Worm (Caenorhabditis elegans) whole organism, young adult: ENCODE results near the gene C37C3.2.

ENCODE experiments used
- B0336.3 ChIP-seq: fragments of 200-800 bp; sonication (Bioruptor generic); IDR thresholded peaks from 2 replicates; pipeline ENCODE4 v1.3.6; 2022; ENCODE audit warnings: missing genetic modification characterization, missing compliant biosample characterization
- F22D6.2 ChIP-seq: sonication (generic microtip); optimal IDR thresholded peaks from 2 replicates; lab custom pipeline; 2016; ENCODE audit warnings: mild to moderate bottlenecking, missing genetic modification characterization, missing compliant biosample characterization
- F23B12.7 ChIP-seq: sonication (generic microtip); optimal IDR thresholded peaks from 2 replicates; lab custom pipeline; 2017; ENCODE audit warnings: missing genetic modification characterization, mild to moderate bottlenecking, missing compliant biosample characterization, antibody characterized with exemption, moderate library complexity; ENCODE audit not compliant: insufficient read depth
- F39B2.1 ChIP-seq: fragments of 200-800 bp; sonication (Bioruptor generic); IDR thresholded peaks from 2 replicates; pipeline ENCODE4 v1.3.6; 2022; ENCODE audit warnings: missing genetic modification reagents, missing genetic modification characterization, missing compliant biosample characterization
- F49E8.2 ChIP-seq: sonication (generic microtip); optimal IDR thresholded peaks from 3 replicates; lab custom pipeline; 2017; ENCODE audit warnings: missing genetic modification characterization, mild to moderate bottlenecking, missing compliant biosample characterization, antibody characterized with exemption, moderate library complexity; ENCODE audit not compliant: insufficient read depth
- F52B5.7 ChIP-seq: sonication (generic microtip); optimal IDR thresholded peaks from 2 replicates; lab custom pipeline; 2016; ENCODE audit warnings: mild to moderate bottlenecking, missing genetic modification characterization, missing compliant biosample characterization
- F55B11.4 ChIP-seq: sonication (generic microtip); optimal IDR thresholded peaks from 2 replicates; lab custom pipeline; 2016; ENCODE audit warnings: missing compliant biosample characterization, missing genetic modification characterization, borderline replicate concordance; ENCODE audit not compliant: insufficient read depth
- F57A8.1 ChIP-seq: fragments of 200-800 bp; sonication (Bioruptor generic); optimal IDR thresholded peaks from 2 replicates; lab custom pipeline; 2018; ENCODE audit warnings: mild to moderate bottlenecking, missing genetic modification characterization, moderate library complexity, missing compliant biosample characterization
- T26A5.8 ChIP-seq: sonication (generic microtip); optimal IDR thresholded peaks from 2 replicates; lab custom pipeline; 2016; ENCODE audit warnings: missing genetic modification characterization, missing compliant biosample characterization
- Y56A3A.18 ChIP-seq: fragments of 200-800 bp; sonication (Bioruptor generic); IDR thresholded peaks from 2 replicates; pipeline ENCODE4 v1.3.6; 2022; ENCODE audit warnings: missing genetic modification reagents, missing genetic modification characterization, missing compliant biosample characterization
- Y67H2A.10 ChIP-seq: fragments of 200-800 bp; sonication (Bioruptor generic); conservative IDR thresholded peaks from 2 replicates; pipeline ENCODE4 v1.3.6; 2022; ENCODE audit warnings: missing genetic modification reagents, missing genetic modification characterization, missing compliant biosample characterization
- aptf-2 ChIP-seq: fragments of 200-800 bp; sonication (Bioruptor generic); conservative IDR thresholded peaks from 2 replicates; pipeline ENCODE4 v1.3.6; 2022; ENCODE audit warnings: missing genetic modification reagents, missing genetic modification characterization, missing compliant biosample characterization
- aptf-3 ChIP-seq: fragments of 200-800 bp; sonication (Bioruptor generic); IDR thresholded peaks from 2 replicates; pipeline ENCODE4 v1.3.6; 2022; ENCODE audit warnings: missing genetic modification characterization, missing compliant biosample characterization
- athp-1 ChIP-seq: sonication (generic microtip); optimal IDR thresholded peaks from 2 replicates; lab custom pipeline; 2017; ENCODE audit warnings: mild to moderate bottlenecking, missing genetic modification characterization, missing compliant biosample characterization
- ccch-3 ChIP-seq: fragments of 200-800 bp; sonication (Bioruptor generic); optimal IDR thresholded peaks from 2 replicates; lab custom pipeline; 2018; ENCODE audit warnings: mild to moderate bottlenecking, missing genetic modification characterization, missing compliant biosample characterization
- ceh-27 ChIP-seq: fragments of 200-800 bp; sonication (Bioruptor generic); optimal IDR thresholded peaks from 2 replicates; lab custom pipeline; 2018; ENCODE audit warnings: mild to moderate bottlenecking, missing genetic modification characterization, moderate library complexity, missing compliant biosample characterization
- ceh-58 ChIP-seq: fragments of 200-800 bp; sonication (Bioruptor generic); IDR thresholded peaks from 2 replicates; pipeline ENCODE4 v1.3.6; 2022; ENCODE audit warnings: missing genetic modification characterization, missing compliant biosample characterization
- chd-7 ChIP-seq: sonication (generic microtip); optimal IDR thresholded peaks from 2 replicates; lab custom pipeline; 2016; ENCODE audit warnings: mild to moderate bottlenecking, missing genetic modification characterization, moderate library complexity, missing compliant biosample characterization
- egl-18 ChIP-seq: fragments of 200-800 bp; sonication (Bioruptor generic); IDR thresholded peaks from 2 replicates; pipeline ENCODE4 v1.3.6; 2022; ENCODE audit warnings: missing genetic modification reagents, missing genetic modification characterization, missing compliant biosample characterization
- him-1 ChIP-seq: sonication (generic microtip); optimal IDR thresholded peaks from 2 replicates; lab custom pipeline; 2016; ENCODE audit warnings: missing genotype, missing genetic modification reagents, missing genetic modification characterization, missing compliant biosample characterization
- hmg-1.2 ChIP-seq: fragments of 200-800 bp; sonication (Bioruptor generic); IDR thresholded peaks from 2 replicates; pipeline ENCODE4 v1.3.6; 2022; ENCODE audit warnings: missing genetic modification reagents, missing genetic modification characterization, missing compliant biosample characterization
- hmg-20 ChIP-seq: fragments of 200-800 bp; sonication (Bioruptor generic); IDR thresholded peaks from 2 replicates; pipeline ENCODE4 v1.3.6; 2022; ENCODE audit warnings: missing genetic modification reagents, missing genetic modification characterization, missing compliant biosample characterization
- hrde-1 ChIP-seq: sonication (generic microtip); optimal IDR thresholded peaks from 2 replicates; lab custom pipeline; 2016; ENCODE audit warnings: missing genetic modification characterization, mild to moderate bottlenecking, missing compliant biosample characterization, moderate library complexity, missing genotype, missing genetic modification reagents, borderline replicate concordance
- hsf-1 ChIP-seq: fragments of 200-800 bp; sonication (Bioruptor generic); IDR thresholded peaks from 2 replicates; pipeline ENCODE4 v1.3.6; 2022; ENCODE audit warnings: missing genetic modification reagents, missing genetic modification characterization, missing compliant biosample characterization
- lin-35 ChIP-seq, 3 experiments: fragments of 150-350 bp in 2 of 3; sonication (generic microtip) in 1 of 3; optimal IDR thresholded peaks; 2 replicates each; lab custom pipeline; 2014 to 2018; ENCODE audit warnings: missing biosample characterization in 3 of 3, missing genetic modification characterization in 3 of 3, missing genetic modification reagents in 3 of 3
- lin-54 ChIP-seq: fragments of 200-800 bp; sonication (Bioruptor generic); optimal IDR thresholded peaks from 2 replicates; lab custom pipeline; 2018; ENCODE audit warnings: mild to moderate bottlenecking, missing genetic modification characterization, missing compliant biosample characterization
- madf-3 ChIP-seq: fragments of 200-800 bp; sonication (Bioruptor generic); IDR thresholded peaks from 2 replicates; pipeline ENCODE4 v1.3.6; 2022; ENCODE audit warnings: missing genetic modification reagents, missing genetic modification characterization, missing compliant biosample characterization
- madf-6 ChIP-seq: fragments of 200-800 bp; sonication (Bioruptor generic); IDR thresholded peaks from 2 replicates; pipeline ENCODE4 v1.3.6; 2022; ENCODE audit warnings: missing genetic modification reagents, missing genetic modification characterization, missing compliant biosample characterization
- mel-28 ChIP-seq: sonication (generic microtip); optimal IDR thresholded peaks from 2 replicates; lab custom pipeline; 2016; ENCODE audit warnings: borderline replicate concordance, mild to moderate bottlenecking, missing genetic modification characterization, missing compliant biosample characterization
- nfya-2 ChIP-seq: fragments of 200-800 bp; sonication (Bioruptor generic); IDR thresholded peaks from 2 replicates; pipeline ENCODE4 v1.3.6; 2022; ENCODE audit warnings: missing genetic modification reagents, missing genetic modification characterization, missing compliant biosample characterization
- nfyb-1 ChIP-seq: fragments of 200-800 bp; sonication (Bioruptor generic); IDR thresholded peaks from 2 replicates; pipeline ENCODE4 v1.3.6; 2022; ENCODE audit warnings: missing genetic modification reagents, missing genetic modification characterization, missing compliant biosample characterization
- nhr-120 ChIP-seq: fragments of 200-800 bp; sonication (Bioruptor generic); IDR thresholded peaks from 2 replicates; pipeline ENCODE4 v1.3.6; 2022; ENCODE audit warnings: missing genetic modification characterization, missing compliant biosample characterization
- nhr-27 ChIP-seq: fragments of 200-800 bp; sonication (Bioruptor generic); optimal IDR thresholded peaks from 2 replicates; lab custom pipeline; 2018; ENCODE audit warnings: mild to moderate bottlenecking, missing genetic modification characterization, moderate library complexity, missing compliant biosample characterization
- rec-8 ChIP-seq, 2 experiments: sonication (generic microtip); optimal IDR thresholded peaks; 2 replicates each; lab custom pipeline; 2016; ENCODE audit warnings: mild to moderate bottlenecking in 2 of 2, missing genetic modification characterization in 2 of 2, missing genetic modification reagents in 2 of 2, missing genotype in 2 of 2, missing biosample characterization in 1 of 2, missing compliant biosample characterization in 1 of 2, moderate library complexity in 1 of 2
- repo-1 ChIP-seq: sonication (generic microtip); optimal IDR thresholded peaks from 2 replicates; lab custom pipeline; 2017; ENCODE audit warnings: mild to moderate bottlenecking, missing genetic modification characterization, missing compliant biosample characterization
- snpc-1.3 ChIP-seq: sonication (generic microtip); optimal IDR thresholded peaks from 2 replicates; lab custom pipeline; 2017; ENCODE audit warnings: missing genetic modification characterization, mild to moderate bottlenecking, missing compliant biosample characterization, antibody characterized with exemption, moderate library complexity, missing genotype, missing genetic modification reagents; ENCODE audit not compliant: insufficient read depth
- sptf-2 ChIP-seq: fragments of 200-800 bp; sonication (Bioruptor generic); optimal IDR thresholded peaks from 2 replicates; lab custom pipeline; 2018; ENCODE audit warnings: mild to moderate bottlenecking, missing genetic modification characterization, missing compliant biosample characterization
- tbp1 ChIP-seq: fragments of 200-800 bp; sonication (Bioruptor generic); optimal IDR thresholded peaks from 2 replicates; lab custom pipeline; 2018; ENCODE audit warnings: mild to moderate bottlenecking, missing genetic modification characterization, missing compliant biosample characterization
- tbx-9 ChIP-seq: sonication (generic microtip); optimal IDR thresholded peaks from 2 replicates; lab custom pipeline; 2016; ENCODE audit warnings: borderline replicate concordance, missing genetic modification characterization, inconsistent platforms, missing compliant biosample characterization
- unc-130 ChIP-seq: sonication (generic microtip); optimal IDR thresholded peaks from 2 replicates; lab custom pipeline; 2016; ENCODE audit warnings: missing genetic modification reagents, missing genetic modification characterization, missing compliant biosample characterization
- xnd-1 ChIP-seq: sonication (generic microtip); optimal IDR thresholded peaks from 2 replicates; lab custom pipeline; 2016; ENCODE audit warnings: missing genotype, missing genetic modification reagents, missing genetic modification characterization, missing compliant biosample characterization
- zfh-2 ChIP-seq: fragments of 200-800 bp; sonication (Bioruptor generic); conservative IDR thresholded peaks from 2 replicates; pipeline ENCODE4 v1.3.6; 2022; ENCODE audit warnings: missing genetic modification reagents, missing genetic modification characterization, missing compliant biosample characterization
- ztf-22 ChIP-seq: fragments of 200-800 bp; sonication (Bioruptor generic); optimal IDR thresholded peaks from 2 replicates; lab custom pipeline; 2018; ENCODE audit warnings: mild to moderate bottlenecking, missing genetic modification characterization, moderate library complexity, missing compliant biosample characterization
- ztf-25 ChIP-seq: fragments of 200-800 bp; sonication (Bioruptor generic); IDR thresholded peaks from 2 replicates; pipeline ENCODE4 v1.3.6; 2022; ENCODE audit warnings: missing genetic modification reagents, missing genetic modification characterization, missing compliant biosample characterization
- ztf-6 ChIP-seq: fragments of 200-800 bp; sonication (Bioruptor generic); IDR thresholded peaks from 2 replicates; pipeline ENCODE4 v1.3.6; 2022; ENCODE audit warnings: missing genetic modification reagents, missing genetic modification characterization, missing compliant biosample characterization

C37C3.2 gene

DNA sequence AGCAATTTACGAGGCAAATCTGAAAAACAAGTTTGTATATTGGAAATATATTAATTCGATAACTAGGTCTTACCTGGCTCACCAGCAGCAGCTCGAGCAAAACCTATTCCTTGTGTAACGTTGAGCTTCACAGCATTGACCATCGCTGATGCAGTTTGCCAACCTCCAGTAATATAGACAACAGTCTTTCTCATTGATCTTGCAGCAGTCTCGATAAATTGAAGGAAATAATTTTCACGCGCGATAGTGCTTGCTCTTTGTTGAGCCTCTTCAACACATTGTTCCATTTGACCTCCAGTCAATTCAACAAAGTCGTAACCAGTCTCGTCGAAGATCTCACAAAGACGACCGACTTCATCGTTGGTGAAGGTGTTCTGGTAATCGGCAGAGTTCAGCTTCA, 45.2 kb upstream of the C37C3.2 start:
- no peak for TF ChIP-seq xnd-1
- TF ChIP-seq F55B11.4 (tag; lab: Kevin White, UChicago) = no peak
- no peak for TF ChIP-seq Y67H2A.10 (GFP tag; lab: Robert Waterston, UW)
- no peak for TF ChIP-seq repo-1 (tag; lab: Kevin White, UChicago)
- no peak for TF ChIP-seq F39B2.1 (GFP tag; lab: Robert Waterston, UW)
- no peak for TF ChIP-seq tbp1
- TF ChIP-seq nhr-120 (GFP tag; lab: Robert Waterston, UW) = no peak
- no peak for TF ChIP-seq mel-28 (tag; lab: Kevin White, UChicago)
- TF ChIP-seq F22D6.2 (tag; lab: Kevin White, UChicago) = no peak
- TF ChIP-seq lin-54 (GFP tag; lab: Kevin White, UChicago) = no peak
- no peak for TF ChIP-seq chd-7 (tag; lab: Kevin White, UChicago)
- no peak for TF ChIP-seq nfyb-1
- TF ChIP-seq F49E8.2 = no peak
- TF ChIP-seq hmg-1.2 (GFP tag; lab: Robert Waterston, UW) = no peak
- no peak for TF ChIP-seq F23B12.7 (tag; lab: Kevin White, UChicago)
- TF ChIP-seq egl-18 (GFP tag; lab: Robert Waterston, UW) = no peak
- TF ChIP-seq, all 124 proteins: peak for 0

ce11 chrV:7811758-7812157, 44.0 kb upstream of the C37C3.2 start, which contains the start of gene ZK742.4:
TSS of gene ZK742.4 (minus strand) at chrV:7811792.
- TF ChIP-seq hmg-1.2 (GFP tag; lab: Robert Waterston, UW) (no peak), zfh-2 (no peak), sptf-2 (GFP tag; lab: Kevin White, UChicago) (no peak), ztf-22 (GFP tag; lab: Kevin White, UChicago) (no peak), T26A5.8 (tag; lab: Kevin White, UChicago) (no peak), F52B5.7 (no peak), ccch-3 (GFP tag; lab: Kevin White, UChicago) (no peak), ztf-25 (GFP tag; lab: Robert Waterston, UW) (no peak), egl-18 (GFP tag; lab: Robert Waterston, UW) (no peak), nhr-27 (tag; lab: Kevin White, UChicago) (no peak), hmg-20 (GFP tag; lab: Robert Waterston, UW) (no peak), rec-8 (tag; optimal IDR thresholded peaks at IDR 0.05; lab: Kevin White, UChicago) (no peak), madf-3 (GFP tag; lab: Robert Waterston, UW) (no peak), Y67H2A.10 (GFP tag; lab: Robert Waterston, UW) (no peak), chd-7 (tag; lab: Kevin White, UChicago) (no peak), hrde-1 (tag; lab: Kevin White, UChicago) (no peak), unc-130 (GFP tag; lab: Kevin White, UChicago) (no peak)

ce11 chrV:7814601-7815000, 41.1 kb upstream of the C37C3.2 start, which contains the start of gene ZK742.6:
TSS of gene ZK742.6 (minus strand) at chrV:7814942.
- TF ChIP-seq hsf-1 (GFP tag; lab: Robert Waterston, UW) (peak; percentile 75), aptf-2 (GFP tag; lab: Robert Waterston, UW) (no peak), hrde-1 (tag; lab: Kevin White, UChicago) (peak; percentile 53), ztf-6 (no peak), aptf-3 (GFP tag; lab: Robert Waterston, UW) (no peak), Y56A3A.18 (GFP tag; lab: Robert Waterston, UW) (peak; percentile 59; the same call in 1 of the 2 replicates), tbx-9 (tag; lab: Kevin White, UChicago) (no peak), snpc-1.3 (no peak), lin-35 (GFP tag; optimal IDR thresholded peaks at IDR 0.05; lab: Kevin White, UChicago) (no peak), F22D6.2 (tag; lab: Kevin White, UChicago) (no peak), F57A8.1 (GFP tag; lab: Kevin White, UChicago) (no peak), ceh-27 (no peak), madf-6 (GFP tag; lab: Robert Waterston, UW) (peak; percentile 57), athp-1 (peak; percentile 8), repo-1 (tag; lab: Kevin White, UChicago) (peak; percentile 22), B0336.3 (GFP tag; lab: Robert Waterston, UW) (peak; percentile 57), him-1 (peak; percentile 71), nfya-2 (GFP tag; lab: Robert Waterston, UW) (no peak), ceh-58 (GFP tag; lab: Robert Waterston, UW) (0 out of 2 replicates have a peak, but pooled peaks have one; percentile 42)
